Fruit fly (Drosophila melanogaster): ENCODE results near the gene Ziz.

Gene Ziz

dm6 chr2L:7491902-7492301 lies 4.2 kb downstream of the Ziz start (continued):
- no peak for TF ChIP-seq Eip74EF (GFP tag; optimal IDR thresholded peaks at IDR 0.05)
- TF ChIP-seq chm (GFP tag; IDR thresholded peaks at IDR 0.05), result no peak
- peak; percentile 69 for TF ChIP-seq Ptx1 (GFP tag; IDR thresholded peaks at IDR 0.05)
- TF ChIP-seq Ssrp (tag; optimal IDR thresholded peaks at IDR 0.05), result peak; percentile 48
- TF ChIP-seq maf-S (GFP tag; optimal IDR thresholded peaks at IDR 0.05), result no peak
- TF ChIP-seq B-H2 (GFP tag; optimal IDR thresholded peaks at IDR 0.05), result no peak
- TF ChIP-seq nmo (GFP tag; optimal IDR thresholded peaks at IDR 0.05), result peak; percentile 54
- no peak for TF ChIP-seq wek (GFP tag; optimal IDR thresholded peaks at IDR 0.05)
- TF ChIP-seq Blimp-1 (GFP tag; optimal IDR thresholded peaks at IDR 0.05), result peak; percentile 71
- TF ChIP-seq run (tag; optimal IDR thresholded peaks at IDR 0.05), result peak; percentile 29
- TF ChIP-seq CG2199 (GFP tag; IDR thresholded peaks at IDR 0.05), result no peak
- no peak for TF ChIP-seq gsb (GFP tag; IDR thresholded peaks at IDR 0.05)
- peak; percentile 26 for TF ChIP-seq CG7556 (GFP tag; optimal IDR thresholded peaks at IDR 0.05)
- no peak for TF ChIP-seq salm (tag; optimal IDR thresholded peaks at IDR 0.05)
- TF ChIP-seq tup (GFP tag; optimal IDR thresholded peaks at IDR 0.05), result no peak
- TF ChIP-seq CG4424 (GFP tag; optimal IDR thresholded peaks at IDR 0.05), result peak; percentile 46
- no peak for TF ChIP-seq en (GFP tag; optimal IDR thresholded peaks at IDR 0.05)
- 0 out of 2 replicates have a peak, but pooled peaks have one; percentile 7 for TF ChIP-seq CG7372 (GFP tag; IDR thresholded peaks at IDR 0.05)
- TF ChIP-seq Chrac-16 (GFP tag; optimal IDR thresholded peaks at IDR 0.05), result no peak
- TF ChIP-seq Elba2 (GFP tag; optimal IDR thresholded peaks at IDR 0.05), result no peak
- peak; percentile 20; the same call in 1 of the 3 replicates for TF ChIP-seq Mrtf (GFP tag; IDR thresholded peaks at IDR 0.05)
- peak; percentile 57 for TF ChIP-seq Drgx (GFP tag; IDR thresholded peaks at IDR 0.05)
- TF ChIP-seq CG15514 (GFP tag; optimal IDR thresholded peaks at IDR 0.05), result peak; percentile 39
- TF ChIP-seq CG12071 (GFP tag; optimal IDR thresholded peaks at IDR 0.05), result no peak
- no peak for TF ChIP-seq CG9817 (tag; optimal IDR thresholded peaks at IDR 0.05)
- peak; percentile 79 for TF ChIP-seq CG2712 (tag; optimal IDR thresholded peaks at IDR 0.05)
- peak; percentile 66 for TF ChIP-seq CG6689 (GFP tag; IDR thresholded peaks at IDR 0.05)
- TF ChIP-seq CG33213 (GFP tag; optimal IDR thresholded peaks at IDR 0.05), result no peak
- peak; percentile 65 for TF ChIP-seq Fer3 (tag; optimal IDR thresholded peaks at IDR 0.05)
- TF ChIP-seq Awh (GFP tag; IDR thresholded peaks at IDR 0.05), result peak; percentile 52; the same call in 1 of the 2 replicates
- TF ChIP-seq slbo (GFP tag; IDR thresholded peaks at IDR 0.05), result peak; percentile 47
- TF ChIP-seq vfl (GFP tag; optimal IDR thresholded peaks at IDR 0.05), result no peak
- peak; percentile 60 for TF ChIP-seq esg (GFP tag; conservative IDR thresholded peaks at IDR 0.05)
- TF ChIP-seq CG18764 (GFP tag; optimal IDR thresholded peaks at IDR 0.05), result no peak
- TF ChIP-seq gfzf (GFP tag; optimal IDR thresholded peaks at IDR 0.05), result no peak
- TF ChIP-seq CG14050 (GFP tag; IDR thresholded peaks at IDR 0.05), result peak; percentile 30; the same call in 2 of the 3 replicates
- peak; percentile 61 for TF ChIP-seq CG10366 (GFP tag; IDR thresholded peaks at IDR 0.05)
- peak; percentile 6 for TF ChIP-seq Ravus (GFP tag; IDR thresholded peaks at IDR 0.05)
- TF ChIP-seq Fer1 (GFP tag; optimal IDR thresholded peaks at IDR 0.05), result peak; percentile 62
- peak; percentile 14 for TF ChIP-seq CG7271 (tag; optimal IDR thresholded peaks at IDR 0.05)
- TF ChIP-seq CG18599 (GFP tag; optimal IDR thresholded peaks at IDR 0.05), result peak; percentile 41
- TF ChIP-seq sna (GFP tag; IDR thresholded peaks at IDR 0.05; ENCODE audit: partially characterized antibody), result no peak
- no peak for TF ChIP-seq Ets97D (GFP tag; optimal IDR thresholded peaks at IDR 0.05)
- no peak for TF ChIP-seq NC2α (GFP tag; optimal IDR thresholded peaks at IDR 0.05)
- no peak for TF ChIP-seq tll (GFP tag; optimal IDR thresholded peaks at IDR 0.05)
- TF ChIP-seq CG13424 (tag; optimal IDR thresholded peaks at IDR 0.05), result peak; percentile 65
- TF ChIP-seq cato (GFP tag; optimal IDR thresholded peaks at IDR 0.05; ENCODE audit: borderline replicate concordance), result no peak
- peak; percentile 41 for TF ChIP-seq gcm (GFP tag; optimal IDR thresholded peaks at IDR 0.05)
- TF ChIP-seq vvl (GFP tag; IDR thresholded peaks at IDR 0.05), result peak; percentile 69
- TF ChIP-seq CG14667 (GFP tag; IDR thresholded peaks at IDR 0.05), result no peak
- TF ChIP-seq ac (GFP tag; optimal IDR thresholded peaks at IDR 0.05), result no peak

Measured in whole organism, embryonic.